Fruit fly (Drosophila melanogaster): ENCODE data around the gene Prosalpha4.
A peak's percentile ranks its signal among the peaks of the same experiment; 100 is the strongest.

Prosalpha4 gene

dm6 chrX:16296423-16297292 is 20.6 kb downstream of the Prosalpha4 start, which contains the start of gene CG3632 (continued):
- TF ChIP-seq BtbVII (GFP tag; optimal IDR thresholded peaks at IDR 0.05) (no peak), wor (GFP tag; IDR thresholded peaks at IDR 0.05) (no peak), sr (GFP tag; IDR thresholded peaks at IDR 0.05) (no peak), CG9609 (GFP tag; optimal IDR thresholded peaks at IDR 0.05) (peak; percentile 49), CG11085 (GFP tag; IDR thresholded peaks at IDR 0.05) (peak; percentile 38; the same call in 1 of the 2 replicates), Mad (GFP tag; optimal IDR thresholded peaks at IDR 0.05) (peak; percentile 11), seq (GFP tag; IDR thresholded peaks at IDR 0.05) (no peak), cg (GFP tag; optimal IDR thresholded peaks at IDR 0.05) (peak; percentile 85), nmo (GFP tag; optimal IDR thresholded peaks at IDR 0.05) (no peak), CG12391 (tag; optimal IDR thresholded peaks at IDR 0.05) (no peak), CG7372 (GFP tag; IDR thresholded peaks at IDR 0.05) (peak; percentile 49; the same call in 1 of the 2 replicates), ato (GFP tag; IDR thresholded peaks at IDR 0.05; ENCODE audit: partially characterized antibody) (peak; percentile 87), CG30403 (GFP tag; optimal IDR thresholded peaks at IDR 0.05) (peak; percentile 48), tio (GFP tag; optimal IDR thresholded peaks at IDR 0.05) (no peak), CG17802 (tag; optimal IDR thresholded peaks at IDR 0.05) (no peak), Stat92E (GFP tag; optimal IDR thresholded peaks at IDR 0.05) (peak in 1 of 3 experiments; percentile 86), sim (GFP tag; IDR thresholded peaks at IDR 0.05) (no peak), Antp (GFP tag; optimal IDR thresholded peaks at IDR 0.05) (peak; percentile 71), CG3281 (GFP tag; optimal IDR thresholded peaks at IDR 0.05) (peak; percentile 23), CG34376 (GFP tag; optimal IDR thresholded peaks at IDR 0.05) (peak; percentile 37), CG14710 (tag; optimal IDR thresholded peaks at IDR 0.05) (peak; percentile 34), Side (GFP tag; optimal IDR thresholded peaks at IDR 0.05) (peak; percentile 10), Kr (GFP tag; optimal IDR thresholded peaks at IDR 0.05) (no peak), CG11398 (GFP tag; optimal IDR thresholded peaks at IDR 0.05) (peak; percentile 18), Atf-2 (GFP tag; optimal IDR thresholded peaks at IDR 0.05) (peak; percentile 17), BEAF-32 (GFP tag; optimal IDR thresholded peaks at IDR 0.05) (peak; percentile 82), Dp (GFP tag; optimal IDR thresholded peaks at IDR 0.05) (peak; percentile 32), Hr39 (optimal IDR thresholded peaks at IDR 0.05) (no peak), Xrp1 (GFP tag; IDR thresholded peaks at IDR 0.05) (peak; percentile 54; the same call in 1 of the 2 replicates), Sin3A (optimal IDR thresholded peaks at IDR 0.05) (peak; percentile 54), CG17912 (GFP tag; optimal IDR thresholded peaks at IDR 0.05) (peak; percentile 67), CG7928 (GFP tag; optimal IDR thresholded peaks at IDR 0.05) (peak; percentile 58), sug (tag; optimal IDR thresholded peaks at IDR 0.05) (peak; percentile 46), gcm2 (GFP tag; optimal IDR thresholded peaks at IDR 0.05) (peak; percentile 26), CG2875 (GFP tag; optimal IDR thresholded peaks at IDR 0.05) (no peak), phol (tag; optimal IDR thresholded peaks at IDR 0.05) (peak; percentile 23), dmrt99B (tag; optimal IDR thresholded peaks at IDR 0.05) (no peak), p53 (GFP tag; optimal IDR thresholded peaks at IDR 0.05) (peak; percentile 16), lab (GFP tag; optimal IDR thresholded peaks at IDR 0.05) (no peak), Lhr (GFP tag; optimal IDR thresholded peaks at IDR 0.05) (peak; percentile 12), zfh2 (GFP tag; optimal IDR thresholded peaks at IDR 0.05) (peak; percentile 63), CG13775 (GFP tag; optimal IDR thresholded peaks at IDR 0.05) (peak; percentile 2), NC2α (GFP tag; optimal IDR thresholded peaks at IDR 0.05) (no peak), jumu (GFP tag; optimal IDR thresholded peaks at IDR 0.05) (peak; percentile 19), lbe (GFP tag; optimal IDR thresholded peaks at IDR 0.05) (peak; percentile 60), nerfin-1 (tag; optimal IDR thresholded peaks at IDR 0.05) (peak; percentile 42), sqz (GFP tag; optimal IDR thresholded peaks at IDR 0.05) (no peak), trem (tag; optimal IDR thresholded peaks at IDR 0.05) (peak; percentile 26), Pdp1 (GFP tag; optimal IDR thresholded peaks at IDR 0.05) (peak; percentile 29)
